Worm (Caenorhabditis elegans) whole organism, young adult: ENCODE measurements around the gene F14H3.14.

ENCODE experiments used
- attf-3 ChIP-seq: fragments of 200-800 bp; sonication (Bioruptor generic); conservative IDR thresholded peaks from 2 replicates; pipeline ENCODE4 v1.3.6; 2022; ENCODE audit warnings: missing genetic modification reagents, missing genetic modification characterization, missing compliant biosample characterization
- dpl-1 ChIP-seq: fragments of 150-350 bp; optimal IDR thresholded peaks from 2 replicates; lab custom pipeline; 2014; ENCODE audit warnings: missing biosample characterization, missing genetic modification reagents, missing genetic modification characterization
- rcor-1 ChIP-seq: fragments of 200-800 bp; sonication (Bioruptor generic); IDR thresholded peaks from 2 replicates; pipeline ENCODE4 v1.3.6; 2022; ENCODE audit warnings: missing genetic modification reagents, missing genetic modification characterization, missing compliant biosample characterization

ce11 chrV:16023559-16023958, 39.1 kb downstream of the F14H3.14 start:
- TF ChIP-seq rcor-1 = no peak
- TF ChIP-seq attf-3 = no peak
- TF ChIP-seq dpl-1 = no peak
